Fruit fly (Drosophila melanogaster) Kc167 (cell line): ENCODE measurements around the gene Cpr67Fa2.

Source experiments
- Sin3A ChIP-seq: fragments of >200 bp; optimal IDR thresholded peaks from 2 replicates; lab custom pipeline; 2018; ENCODE audit warnings: missing external identifiers
- ttk ChIP-seq: sonication (Bioruptor generic); optimal IDR thresholded peaks from 2 replicates; lab custom pipeline; 2017; ENCODE audit warnings: missing external identifiers

- TF ChIP-seq Sin3A (lab: Kevin White, UChicago) = no peak
- TF ChIP-seq ttk (lab: Kevin White, UChicago) = no peak
These were observed 46.7 kb upstream of the Cpr67Fa2 start for dm6 chr3L:10844548-10845530.
